Worm (Caenorhabditis elegans): Measurements from ENCODE around the gene cyn-7.
"Not testable (repeated sequence)": the region's sequence is repeated elsewhere in the genome, so short reads cannot be mapped to it uniquely, and the experiment has no call there.

The cyn-7 gene

DNA sequence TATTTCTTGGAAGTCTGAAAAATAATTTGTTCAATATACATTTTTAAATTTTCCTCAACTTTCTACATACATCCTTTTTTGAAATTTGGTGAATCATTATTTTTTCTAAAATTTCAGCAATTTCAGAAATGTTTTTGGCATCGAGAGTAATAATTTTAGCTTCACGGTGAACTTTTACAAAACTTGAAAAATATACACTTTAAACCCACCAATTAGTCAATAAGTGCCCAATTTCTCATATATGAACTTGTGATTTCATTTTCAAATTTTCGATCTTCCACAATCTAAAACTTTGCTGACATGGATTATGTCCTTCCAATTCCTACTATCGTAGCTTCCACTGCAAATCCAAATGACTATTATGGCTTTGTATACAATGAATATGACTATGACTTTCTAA, 36.5 kb upstream of the cyn-7 start, which contains the start of gene srw-24:
Gene srw-24 (plus strand): TSS at position 301 of the 400 bp plus-strand sequence.
- TF ChIP-seq ceh-82 (tag; optimal IDR thresholded peaks at IDR 0.05) (no peak), lin-39 (tag; optimal IDR thresholded peaks at IDR 0.05) (no peak), ZK546.5 (tag; optimal IDR thresholded peaks at IDR 0.05) (no peak)

DNA sequence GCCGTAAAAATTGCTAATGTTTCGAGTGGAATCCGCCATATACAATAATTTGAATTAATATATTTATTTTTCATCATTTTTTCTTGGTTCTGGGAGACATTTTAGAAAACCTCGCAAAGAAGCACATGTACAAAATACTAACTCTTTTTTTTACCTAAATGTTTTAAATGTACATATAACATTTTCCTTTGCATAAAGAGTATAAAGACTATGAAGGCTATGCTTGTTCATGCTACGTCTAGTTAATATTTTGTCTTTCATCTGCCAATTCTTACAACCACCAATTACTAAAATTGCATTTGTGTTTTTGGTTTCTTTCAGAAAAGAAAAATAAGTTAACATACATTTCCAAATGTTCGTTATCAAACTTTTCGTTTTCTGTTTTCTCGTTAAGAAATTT, 34.2 kb upstream of the cyn-7 start, which contains the start of gene irld-25:
Gene irld-25 (plus strand): TSS at position 301 of the 400 bp plus-strand sequence.
- no peak for TF ChIP-seq alr-1 (tag; optimal IDR thresholded peaks at IDR 0.05)
- no peak for TF ChIP-seq snpc-4 (tag; optimal IDR thresholded peaks at IDR 0.05)
- no peak for TF ChIP-seq nhr-10 (tag; optimal IDR thresholded peaks at IDR 0.05)
- TF ChIP-seq lin-39 (tag; optimal IDR thresholded peaks at IDR 0.05), result no peak

DNA sequence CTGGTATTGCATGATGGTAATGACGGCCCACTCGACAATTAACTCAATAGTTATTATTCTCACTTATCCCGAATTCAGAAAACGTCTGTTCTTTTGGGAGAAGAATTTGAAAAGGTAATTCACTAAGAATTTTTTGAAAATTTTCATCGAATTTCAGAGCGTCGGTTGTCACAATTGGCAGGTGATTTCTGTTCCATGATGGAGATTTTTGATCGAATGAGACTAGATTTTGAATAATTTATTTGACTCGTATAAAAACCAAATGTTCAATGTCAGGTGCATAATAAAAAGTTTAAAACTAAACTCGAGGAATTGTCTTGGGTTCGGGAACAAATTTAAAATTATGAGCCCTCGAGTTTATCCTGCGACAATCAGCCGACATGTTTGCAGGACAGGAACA, 29.5 kb upstream of the cyn-7 start, which contains the start of gene sri-25:
Gene sri-25 (plus strand): TSS at position 301 of the 400 bp plus-strand sequence.
- no peak for TF ChIP-seq C34F6.9 (tag; optimal IDR thresholded peaks at IDR 0.05)
- no peak for TF ChIP-seq ztf-1 (GFP tag; conservative IDR thresholded peaks at IDR 0.05)
- no peak for TF ChIP-seq F13H6.1 (tag; optimal IDR thresholded peaks at IDR 0.05)
- TF ChIP-seq Y55F3AM.14 (GFP tag; optimal IDR thresholded peaks at IDR 0.05), result no peak
- no peak for TF ChIP-seq ceh-16 (tag; optimal IDR thresholded peaks at IDR 0.05)
- TF ChIP-seq ama-1 (optimal IDR thresholded peaks at IDR 0.05), result no peak
- no peak for TF ChIP-seq sma-9 (GFP tag; optimal IDR thresholded peaks at IDR 0.05)
- TF ChIP-seq sma-9 (tag; optimal IDR thresholded peaks at IDR 0.05), result no peak
- no peak for TF ChIP-seq aly-2 (tag; optimal IDR thresholded peaks at IDR 0.05)
- no peak for TF ChIP-seq lsy-2 (tag; optimal IDR thresholded peaks at IDR 0.05)
- no peak for TF ChIP-seq nhr-129 (tag; optimal IDR thresholded peaks at IDR 0.05)
- TF ChIP-seq mbf-1 (tag; optimal IDR thresholded peaks at IDR 0.05), result no peak

DNA sequence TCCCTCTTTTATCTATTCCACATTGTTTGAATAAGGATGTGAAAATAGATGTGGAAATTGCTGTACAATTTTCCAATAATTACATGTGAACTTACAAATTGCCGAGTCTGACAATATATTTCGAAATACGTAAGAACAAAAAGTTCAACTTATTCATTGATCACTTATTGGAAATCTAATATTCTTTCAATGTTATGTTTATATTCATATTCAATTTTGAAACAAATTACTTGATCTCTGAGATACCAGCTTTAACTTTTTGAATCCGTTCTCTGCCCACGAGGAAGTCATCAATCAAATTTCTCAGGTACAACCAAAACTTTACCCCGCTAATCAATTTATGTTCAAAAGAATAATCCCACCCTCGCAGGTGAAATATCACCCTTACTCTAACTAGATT, 28.0 kb upstream of the cyn-7 start, which contains the start of gene sri-26:
Gene sri-26 (plus strand): TSS at position 301 of the 400 bp plus-strand sequence.
- TF ChIP-seq unc-55 (GFP tag; optimal IDR thresholded peaks at IDR 0.05); ceh-82 (tag; optimal IDR thresholded peaks at IDR 0.05); nhr-6 (tag; optimal IDR thresholded peaks at IDR 0.05): not testable (repeated sequence)

DNA sequence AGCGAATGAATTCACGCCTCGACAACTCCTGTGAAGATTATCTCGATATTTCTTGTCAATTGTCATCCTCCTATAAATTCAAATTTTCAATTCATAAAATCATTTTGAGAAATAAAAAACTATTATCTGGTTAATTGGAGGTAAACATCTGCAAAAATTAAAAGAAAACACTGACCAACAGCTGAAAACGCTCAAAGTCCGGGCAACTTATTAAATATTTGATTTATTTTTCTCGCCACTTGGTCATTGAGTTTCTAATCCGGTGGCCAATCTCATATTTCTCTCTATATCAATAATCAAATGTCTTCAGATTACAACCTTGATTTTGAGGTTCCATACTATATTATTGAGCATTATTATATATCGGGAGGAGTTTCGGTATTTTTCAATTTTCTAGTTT, 24.7 kb upstream of the cyn-7 start, which contains the start of gene sri-24:
Gene sri-24 (plus strand): TSS at position 301 of the 400 bp plus-strand sequence.
- not testable (repeated sequence) for TF ChIP-seq lin-11, snpc-4, nhr-23 (tag; optimal IDR thresholded peaks at IDR 0.05)

DNA sequence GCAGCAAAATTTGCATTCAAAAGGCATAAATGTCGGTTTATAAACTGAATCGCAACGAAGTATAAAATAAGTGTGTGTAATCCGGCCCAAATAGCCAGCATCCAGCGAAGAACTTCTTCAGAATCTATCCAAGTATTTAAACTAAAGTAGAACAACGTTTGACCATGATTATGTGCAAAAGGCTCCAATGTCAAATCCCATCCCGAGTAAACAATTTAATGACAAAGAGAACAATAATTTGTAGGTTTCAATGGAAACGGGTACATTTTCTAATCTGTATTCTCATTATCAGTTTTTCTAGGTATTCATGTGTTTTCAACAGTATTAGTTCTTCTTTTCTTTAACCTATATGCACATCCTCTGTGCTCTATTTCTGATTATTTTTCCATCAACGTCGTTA, 20.5 kb upstream of the cyn-7 start, which contains the start of gene C41G6.12:
Gene C41G6.12 (minus strand): TSS at position 101 of the 400 bp plus-strand sequence.
- not testable (repeated sequence) for TF ChIP-seq lin-39 (tag; optimal IDR thresholded peaks at IDR 0.05); ama-1 (optimal IDR thresholded peaks at IDR 0.05); lsy-2 (tag; optimal IDR thresholded peaks at IDR 0.05)

DNA sequence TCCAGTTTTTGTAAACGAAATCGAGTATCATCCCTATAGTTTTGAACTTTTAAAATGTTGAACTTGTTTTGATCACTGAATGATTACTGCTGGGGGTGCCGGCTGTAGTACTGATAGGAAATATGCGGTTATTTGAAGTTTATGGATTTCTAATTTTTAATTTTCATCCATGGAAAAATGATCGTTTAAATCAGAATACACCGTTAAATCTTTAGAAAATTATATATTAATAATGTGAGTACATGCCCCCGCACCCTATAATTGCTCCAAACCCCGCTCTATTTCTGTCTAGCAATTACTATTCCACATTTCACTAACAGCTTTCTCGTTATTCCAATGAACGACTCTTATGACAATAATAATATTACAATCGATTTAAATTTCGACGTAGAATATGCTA, 12.6 kb upstream of the cyn-7 start, which contains the start of gene Y75B12B.10:
Gene Y75B12B.10 (plus strand): TSS at position 301 of the 400 bp plus-strand sequence.
- TF ChIP-seq mdl-1 (tag; optimal IDR thresholded peaks at IDR 0.05), result no peak
- TF ChIP-seq lin-11 (tag; optimal IDR thresholded peaks at IDR 0.05), result no peak
- no peak for TF ChIP-seq sem-4 (tag; optimal IDR thresholded peaks at IDR 0.05)
- no peak for TF ChIP-seq fos-1 (tag; optimal IDR thresholded peaks at IDR 0.05)
- TF ChIP-seq alr-1 (tag; optimal IDR thresholded peaks at IDR 0.05), result no peak
- TF ChIP-seq nhr-23 (tag; optimal IDR thresholded peaks at IDR 0.05), result no peak
- TF ChIP-seq dmd-4 (tag; optimal IDR thresholded peaks at IDR 0.05), result no peak
- TF ChIP-seq crh-2 (tag; optimal IDR thresholded peaks at IDR 0.05), result no peak
- TF ChIP-seq mab-5 (tag; optimal IDR thresholded peaks at IDR 0.05), result no peak
- no peak for TF ChIP-seq sma-9 (GFP tag; optimal IDR thresholded peaks at IDR 0.05)
- TF ChIP-seq sma-9 (tag; optimal IDR thresholded peaks at IDR 0.05), result no peak
- TF ChIP-seq lin-39 (tag; optimal IDR thresholded peaks at IDR 0.05), result no peak
- no peak for TF ChIP-seq elt-1 (tag; optimal IDR thresholded peaks at IDR 0.05)
- TF ChIP-seq snpc-4 (tag; optimal IDR thresholded peaks at IDR 0.05), result no peak
- TF ChIP-seq lsy-2 (tag; optimal IDR thresholded peaks at IDR 0.05), result no peak
- no peak for TF ChIP-seq zag-1 (tag; optimal IDR thresholded peaks at IDR 0.05)
- no peak for TF ChIP-seq nhr-21 (tag; optimal IDR thresholded peaks at IDR 0.05)
- TF ChIP-seq ztf-4 (tag; optimal IDR thresholded peaks at IDR 0.05), result no peak
- TF ChIP-seq unc-39 (tag; optimal IDR thresholded peaks at IDR 0.05), result no peak
- TF ChIP-seq aly-2 (tag; optimal IDR thresholded peaks at IDR 0.05), result no peak
